Fruit fly (Drosophila melanogaster): Measurements from ENCODE around the gene CG13059.

- TF ChIP-seq CG8478 (optimal IDR thresholded peaks at IDR 0.05) (no peak), CTCF (optimal IDR thresholded peaks at IDR 0.05) (no peak)
Observed at dm6 chr3L:16319399-16319906, 4.0 kb upstream of the CG13059 start, which contains the start of the genes CG13041 and CG13060.

All from S2 (cell line).